Worm (Caenorhabditis elegans): ENCODE data around the gene nrf-5.

DNA sequence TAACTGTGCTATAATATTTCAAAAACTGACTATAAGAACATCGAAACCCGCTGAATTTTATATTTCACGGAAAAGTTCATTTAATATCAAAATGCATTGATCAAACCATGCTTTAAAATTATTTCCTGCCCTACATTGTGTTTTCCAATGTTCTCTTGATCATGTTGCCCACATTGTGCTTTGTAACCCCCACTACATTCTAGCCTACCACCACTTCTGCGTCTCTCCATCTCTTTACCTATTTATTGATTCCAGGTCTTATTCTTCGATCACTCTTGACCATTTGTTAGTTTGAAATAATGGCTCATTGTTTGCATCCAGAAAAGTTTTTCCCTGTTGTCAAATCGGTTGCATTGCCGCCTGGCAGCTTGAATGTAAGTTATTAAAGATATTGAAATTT is 45.9 kb upstream of the nrf-5 start, which contains the start of gene decr-1.1:
- TF ChIP-seq flt-1 (GFP tag; IDR thresholded peaks at IDR 0.05) (no peak), ztf-29 (GFP tag; IDR thresholded peaks at IDR 0.05) (no peak), ref-1 (GFP tag; conservative IDR thresholded peaks at IDR 0.05) (no peak)
